Worm (Caenorhabditis elegans) whole organism, early embryonic: ENCODE data around the gene Y43F4B.10.

Source experiments
- B0310.2 ChIP-seq: sonication (generic microtip); optimal IDR thresholded peaks from 2 replicates; lab custom pipeline; 2016; ENCODE audit warnings: mild to moderate bottlenecking, missing genetic modification characterization, missing compliant biosample characterization
- F13C5.2 ChIP-seq: sonication (generic microtip); optimal IDR thresholded peaks from 2 replicates; lab custom pipeline; 2017; ENCODE audit warnings: mild to moderate bottlenecking, missing genetic modification characterization, inconsistent platforms, missing compliant biosample characterization
- aly-1 ChIP-seq: sonication (generic microtip); optimal IDR thresholded peaks from 2 replicates; lab custom pipeline; 2016; ENCODE audit warnings: missing genetic modification characterization, missing compliant biosample characterization
- ama-1 ChIP-seq: fragments of 150-350 bp; optimal IDR thresholded peaks from 2 replicates; lab custom pipeline; 2014
- ceh-13 ChIP-seq: fragments of 200-800 bp; sonication (Bioruptor generic); optimal IDR thresholded peaks from 2 replicates; lab custom pipeline; 2018; ENCODE audit warnings: mild to moderate bottlenecking, missing genetic modification characterization, missing compliant biosample characterization
- ceh-36 ChIP-seq: sonication (generic microtip); optimal IDR thresholded peaks from 2 replicates; lab custom pipeline; 2016; ENCODE audit warnings: missing genetic modification characterization, inconsistent platforms, missing compliant biosample characterization
- ets-7 ChIP-seq: sonication (generic microtip); optimal IDR thresholded peaks from 2 replicates; lab custom pipeline; 2016; ENCODE audit warnings: missing genotype, missing genetic modification characterization, missing compliant biosample characterization
- flt-1 ChIP-seq: fragments of 200-800 bp; sonication (Bioruptor generic); IDR thresholded peaks from 2 replicates; pipeline ENCODE4 v1.3.6; 2022; ENCODE audit warnings: missing genetic modification characterization, missing compliant biosample characterization
- hmbx-1 ChIP-seq: sonication (generic microtip); optimal IDR thresholded peaks from 2 replicates; lab custom pipeline; 2016; ENCODE audit warnings: mild to moderate bottlenecking, missing genetic modification characterization, missing compliant biosample characterization
- hmg-4 ChIP-seq: fragments of 200-800 bp; sonication (Bioruptor generic); optimal IDR thresholded peaks from 2 replicates; lab custom pipeline; 2018; ENCODE audit warnings: mild to moderate bottlenecking, missing genetic modification characterization, missing compliant biosample characterization
- hnd-1 ChIP-seq: sonication (generic microtip); optimal IDR thresholded peaks from 2 replicates; lab custom pipeline; 2016; ENCODE audit warnings: missing genetic modification characterization, missing compliant biosample characterization
- pes-1 ChIP-seq: fragments of 200-800 bp; sonication (Bioruptor generic); IDR thresholded peaks from 2 replicates; pipeline ENCODE4 v1.3.6; 2022; ENCODE audit warnings: missing genetic modification reagents, missing genetic modification characterization, missing compliant biosample characterization
- scrt-1 ChIP-seq: fragments of 200-800 bp; sonication (Bioruptor generic); IDR thresholded peaks from 2 replicates; pipeline ENCODE4 v1.3.6; 2022; ENCODE audit warnings: missing genetic modification characterization, missing compliant biosample characterization
- sea-1 ChIP-seq: fragments of 200-800 bp; sonication (Bioruptor generic); conservative IDR thresholded peaks from 2 replicates; pipeline ENCODE4 v1.3.6; 2022; ENCODE audit warnings: missing genetic modification characterization, missing compliant biosample characterization
- tbx-11 ChIP-seq: fragments of 200-800 bp; sonication (Bioruptor generic); IDR thresholded peaks from 2 replicates; pipeline ENCODE4 v1.3.6; 2022; ENCODE audit warnings: missing genetic modification characterization, missing compliant biosample characterization
- tbx-37 ChIP-seq: fragments of 200-800 bp; sonication (Bioruptor generic); conservative IDR thresholded peaks from 2 replicates; pipeline ENCODE4 v1.3.6; 2022; ENCODE audit warnings: missing genetic modification reagents, missing genetic modification characterization, missing compliant biosample characterization
- tra-4 ChIP-seq: sonication (generic microtip); optimal IDR thresholded peaks from 2 replicates; lab custom pipeline; 2017; ENCODE audit warnings: missing genetic modification characterization, missing compliant biosample characterization

The Y43F4B.10 gene

ce11 chrIII:13350964-13351363 is 37.1 kb downstream of the Y43F4B.10 start:
- no peak for TF ChIP-seq hnd-1
- TF ChIP-seq scrt-1 (GFP tag; lab: Robert Waterston, UW), result no peak
- TF ChIP-seq pes-1 (GFP tag; lab: Robert Waterston, UW), result no peak
- TF ChIP-seq hmbx-1 (tag; lab: Kevin White, UChicago), result no peak
- TF ChIP-seq tbx-11 (GFP tag; lab: Robert Waterston, UW), result no peak
- no peak for TF ChIP-seq aly-1 (tag; lab: Kevin White, UChicago)
- TF ChIP-seq hmg-4, result no peak
- no peak for TF ChIP-seq ceh-13 (GFP tag; lab: Kevin White, UChicago)
- no peak for TF ChIP-seq F13C5.2 (tag; lab: Kevin White, UChicago)
- TF ChIP-seq flt-1 (GFP tag; lab: Robert Waterston, UW), result no peak
- TF ChIP-seq sea-1 (GFP tag; lab: Robert Waterston, UW), result no peak
- no peak for TF ChIP-seq ama-1 (lab: Kevin White, UChicago)
- TF ChIP-seq ceh-36 (tag; lab: Kevin White, UChicago), result no peak

ce11 chrIII:13359256-13359655 is 45.4 kb downstream of the Y43F4B.10 start, which contains the start of gene F53A2.9:
F53A2.9 (minus strand) TSS chrIII:13359356.
- TF ChIP-seq ceh-36 (tag; lab: Kevin White, UChicago), result no peak
- TF ChIP-seq ama-1 (lab: Kevin White, UChicago), result no peak
- TF ChIP-seq sea-1 (GFP tag; lab: Robert Waterston, UW), result no peak
- no peak for TF ChIP-seq F13C5.2 (tag; lab: Kevin White, UChicago)
- TF ChIP-seq tra-4 (tag; lab: Kevin White, UChicago), result no peak
- no peak for TF ChIP-seq scrt-1 (GFP tag; lab: Robert Waterston, UW)
- no peak for TF ChIP-seq tbx-11 (GFP tag; lab: Robert Waterston, UW)
- TF ChIP-seq pes-1 (GFP tag; lab: Robert Waterston, UW), result no peak
- TF ChIP-seq tbx-37, result no peak
- TF ChIP-seq aly-1 (tag; lab: Kevin White, UChicago), result no peak
- TF ChIP-seq hmbx-1 (tag; lab: Kevin White, UChicago), result no peak
- TF ChIP-seq hmg-4, result no peak
- no peak for TF ChIP-seq ets-7 (tag; lab: Kevin White, UChicago)
- no peak for TF ChIP-seq ceh-13 (GFP tag; lab: Kevin White, UChicago)
- TF ChIP-seq B0310.2 (tag; lab: Kevin White, UChicago), result no peak
- no peak for TF ChIP-seq flt-1 (GFP tag; lab: Robert Waterston, UW)
- no peak for TF ChIP-seq hnd-1

ce11 chrIII:13359847-13360246 is 46.0 kb downstream of the Y43F4B.10 start:
- TF ChIP-seq tbx-37 (peak; percentile 19; the same call in 1 of the 2 replicates), F13C5.2 (tag; lab: Kevin White, UChicago) (peak; percentile 25), tra-4 (tag; lab: Kevin White, UChicago) (no peak), B0310.2 (tag; lab: Kevin White, UChicago) (no peak), tbx-11 (GFP tag; lab: Robert Waterston, UW) (no peak), hmg-4 (peak; percentile 50), pes-1 (GFP tag; lab: Robert Waterston, UW) (no peak), hnd-1 (no peak)
